Worm (Caenorhabditis elegans) whole organism, early embryonic: Measurements from ENCODE around the gene W03F9.2.

Source experiments
- B0310.2 ChIP-seq: sonication (generic microtip); optimal IDR thresholded peaks from 2 replicates; lab custom pipeline; 2016; ENCODE audit warnings: mild to moderate bottlenecking, missing genetic modification characterization, missing compliant biosample characterization
- F13C5.2 ChIP-seq: sonication (generic microtip); optimal IDR thresholded peaks from 2 replicates; lab custom pipeline; 2017; ENCODE audit warnings: mild to moderate bottlenecking, missing genetic modification characterization, inconsistent platforms, missing compliant biosample characterization
- aly-1 ChIP-seq: sonication (generic microtip); optimal IDR thresholded peaks from 2 replicates; lab custom pipeline; 2016; ENCODE audit warnings: missing genetic modification characterization, missing compliant biosample characterization
- ama-1 ChIP-seq: fragments of 150-350 bp; optimal IDR thresholded peaks from 2 replicates; lab custom pipeline; 2014
- ceh-13 ChIP-seq: fragments of 200-800 bp; sonication (Bioruptor generic); optimal IDR thresholded peaks from 2 replicates; lab custom pipeline; 2018; ENCODE audit warnings: mild to moderate bottlenecking, missing genetic modification characterization, missing compliant biosample characterization
- flt-1 ChIP-seq: fragments of 200-800 bp; sonication (Bioruptor generic); IDR thresholded peaks from 2 replicates; pipeline ENCODE4 v1.3.6; 2022; ENCODE audit warnings: missing genetic modification characterization, missing compliant biosample characterization
- hmbx-1 ChIP-seq: sonication (generic microtip); optimal IDR thresholded peaks from 2 replicates; lab custom pipeline; 2016; ENCODE audit warnings: mild to moderate bottlenecking, missing genetic modification characterization, missing compliant biosample characterization
- pes-1 ChIP-seq: fragments of 200-800 bp; sonication (Bioruptor generic); IDR thresholded peaks from 2 replicates; pipeline ENCODE4 v1.3.6; 2022; ENCODE audit warnings: missing genetic modification reagents, missing genetic modification characterization, missing compliant biosample characterization
- scrt-1 ChIP-seq: fragments of 200-800 bp; sonication (Bioruptor generic); IDR thresholded peaks from 2 replicates; pipeline ENCODE4 v1.3.6; 2022; ENCODE audit warnings: missing genetic modification characterization, missing compliant biosample characterization
- tbx-37 ChIP-seq: fragments of 200-800 bp; sonication (Bioruptor generic); conservative IDR thresholded peaks from 2 replicates; pipeline ENCODE4 v1.3.6; 2022; ENCODE audit warnings: missing genetic modification reagents, missing genetic modification characterization, missing compliant biosample characterization
- tra-4 ChIP-seq: sonication (generic microtip); optimal IDR thresholded peaks from 2 replicates; lab custom pipeline; 2017; ENCODE audit warnings: missing genetic modification characterization, missing compliant biosample characterization

ce11 chrV:137667-138066 lies 9.8 kb upstream of the W03F9.2 start:
- TF ChIP-seq pes-1 (GFP tag; lab: Robert Waterston, UW) (no peak), ama-1 (lab: Kevin White, UChicago) (no peak), scrt-1 (GFP tag; lab: Robert Waterston, UW) (no peak), B0310.2 (tag; lab: Kevin White, UChicago) (no peak), flt-1 (no peak), ceh-13 (GFP tag; lab: Kevin White, UChicago) (no peak), hmbx-1 (tag; lab: Kevin White, UChicago) (no peak), tbx-37 (GFP tag; lab: Robert Waterston, UW) (no peak), tra-4 (tag; lab: Kevin White, UChicago) (no peak), F13C5.2 (tag; lab: Kevin White, UChicago) (no peak), aly-1 (tag; lab: Kevin White, UChicago) (no peak)
